Fruit fly (Drosophila melanogaster): ENCODE results near the gene CG10365.

DNA sequence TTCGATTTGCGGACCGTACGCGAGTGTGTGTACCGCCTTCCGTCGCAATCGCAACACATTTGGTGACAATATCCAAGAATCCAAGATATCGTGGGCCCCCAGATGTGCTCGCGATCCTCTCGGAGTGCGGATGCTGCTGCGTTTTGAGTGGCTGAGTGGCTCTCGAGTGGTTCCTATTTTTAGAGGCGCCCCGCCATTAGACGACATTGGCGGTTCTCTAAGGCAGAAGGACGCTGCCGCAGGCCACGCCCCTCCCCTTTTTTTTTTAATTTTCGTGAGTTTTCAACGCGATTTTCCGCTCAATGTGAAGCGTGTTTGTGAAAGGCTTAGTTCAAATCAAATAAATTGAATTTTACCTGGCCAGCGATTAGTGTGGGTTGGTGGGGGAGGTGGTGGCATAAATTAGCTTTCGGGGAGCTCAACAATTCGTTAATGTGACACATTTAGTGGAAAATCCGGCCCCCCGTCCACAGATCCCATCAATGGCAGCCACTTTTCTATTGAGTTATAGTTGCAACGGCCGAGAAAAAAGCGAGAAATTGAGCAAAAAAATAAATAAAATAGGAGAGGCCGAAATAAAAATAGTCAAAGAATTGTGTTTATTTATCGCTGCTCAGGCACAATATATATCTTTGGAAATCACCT lies 4.7 kb upstream of the CG10365 start, which contains the start of gene nau:
- TF ChIP-seq Hr96 (GFP tag; optimal IDR thresholded peaks at IDR 0.05) (no peak), CG33017 (tag; optimal IDR thresholded peaks at IDR 0.05) (no peak), CG7045 (GFP tag; optimal IDR thresholded peaks at IDR 0.05) (no peak), bab1 (GFP tag; optimal IDR thresholded peaks at IDR 0.05) (no peak)
